Worm (Caenorhabditis elegans) whole organism, mixed stage, embryonic: Measurements from ENCODE around the gene swt-6.
A peak's percentile ranks its signal among the peaks of the same experiment; 100 is the strongest.

Experiments used
- M03D4.4 ChIP-seq: sonication (generic microtip); optimal IDR thresholded peaks from 2 replicates; lab custom pipeline; 2017; ENCODE audit warnings: mild to moderate bottlenecking, missing genetic modification characterization, missing compliant biosample characterization
- bed-3 ChIP-seq: fragments of 200-800 bp; sonication (Bioruptor generic); optimal IDR thresholded peaks from 3 replicates; lab custom pipeline; 2018; ENCODE audit warnings: mild to moderate bottlenecking, missing genetic modification characterization, moderate library complexity, missing compliant biosample characterization
- blmp-1 ChIP-seq: fragments of 150-350 bp; optimal IDR thresholded peaks from 2 replicates; lab custom pipeline; 2014; ENCODE audit warnings: missing biosample characterization, missing genetic modification characterization
- ceh-39 ChIP-seq: fragments of 150-350 bp; optimal IDR thresholded peaks from 2 replicates; lab custom pipeline; 2014; ENCODE audit warnings: missing biosample characterization, missing genetic modification characterization
- ceh-43 ChIP-seq: fragments of 200-800 bp; sonication (Bioruptor generic); optimal IDR thresholded peaks from 2 replicates; lab custom pipeline; 2018; ENCODE audit warnings: mild to moderate bottlenecking, missing genetic modification characterization, moderate library complexity, missing compliant biosample characterization
- ceh-83 ChIP-seq: fragments of 200-800 bp; sonication (Bioruptor generic); optimal IDR thresholded peaks from 2 replicates; lab custom pipeline; 2018; ENCODE audit warnings: mild to moderate bottlenecking, missing genetic modification characterization, missing compliant biosample characterization
- ces-1 ChIP-seq: fragments of 150-350 bp; optimal IDR thresholded peaks from 2 replicates; lab custom pipeline; 2014; ENCODE audit warnings: missing biosample characterization, missing genetic modification reagents, missing genetic modification characterization
- cnd-1 ChIP-seq: fragments of 200-800 bp; sonication (Bioruptor generic); optimal IDR thresholded peaks from 2 replicates; lab custom pipeline; 2018; ENCODE audit warnings: mild to moderate bottlenecking, missing genetic modification characterization, missing compliant biosample characterization
- drap-1 ChIP-seq: fragments of 200-800 bp; sonication (Bioruptor generic); optimal IDR thresholded peaks from 3 replicates; lab custom pipeline; 2018; ENCODE audit warnings: mild to moderate bottlenecking, missing genetic modification characterization, missing compliant biosample characterization
- elt-1 ChIP-seq: sonication (generic microtip); optimal IDR thresholded peaks from 2 replicates; lab custom pipeline; 2017; ENCODE audit warnings: missing genetic modification characterization, mild to moderate bottlenecking, missing compliant biosample characterization, antibody characterized with exemption, moderate library complexity, borderline replicate concordance; ENCODE audit not compliant: insufficient read depth
- elt-3 ChIP-seq: fragments of 150-350 bp; optimal IDR thresholded peaks from 2 replicates; lab custom pipeline; 2014; ENCODE audit warnings: missing biosample characterization, missing genetic modification characterization
- flh-1 ChIP-seq: fragments of 200-800 bp; sonication (Bioruptor generic); optimal IDR thresholded peaks from 2 replicates; lab custom pipeline; 2018; ENCODE audit warnings: mild to moderate bottlenecking, missing genetic modification characterization, moderate library complexity, missing compliant biosample characterization
- ham-2 ChIP-seq: fragments of 200-800 bp; sonication (Bioruptor generic); optimal IDR thresholded peaks from 2 replicates; lab custom pipeline; 2018; ENCODE audit warnings: mild to moderate bottlenecking, missing genetic modification characterization, missing compliant biosample characterization
- hlh-1 ChIP-seq: fragments of 150-350 bp; optimal IDR thresholded peaks from 2 replicates; lab custom pipeline; 2014; ENCODE audit warnings: missing biosample characterization, missing genetic modification reagents, missing genetic modification characterization
- lin-13 ChIP-seq: fragments of 150-350 bp; optimal IDR thresholded peaks from 2 replicates; lab custom pipeline; 2014; ENCODE audit warnings: missing biosample characterization, missing genetic modification characterization
- lin-32 ChIP-seq: fragments of 200-800 bp; sonication (Bioruptor generic); optimal IDR thresholded peaks from 2 replicates; lab custom pipeline; 2018; ENCODE audit warnings: mild to moderate bottlenecking, missing genetic modification characterization, missing compliant biosample characterization
- lsy-2 ChIP-seq: fragments of 150-350 bp; optimal IDR thresholded peaks from 2 replicates; lab custom pipeline; 2014; ENCODE audit warnings: missing biosample characterization, missing genetic modification characterization
- mab-5 ChIP-seq: fragments of 150-350 bp; optimal IDR thresholded peaks from 2 replicates; lab custom pipeline; 2014; ENCODE audit warnings: missing biosample characterization, missing genetic modification characterization
- mep-1 ChIP-seq: fragments of 150-350 bp; optimal IDR thresholded peaks from 2 replicates; lab custom pipeline; 2017; ENCODE audit warnings: missing biosample characterization, missing genetic modification reagents, missing genetic modification characterization, inconsistent platforms
- nhr-12 ChIP-seq: fragments of 150-350 bp; optimal IDR thresholded peaks from 2 replicates; lab custom pipeline; 2014; ENCODE audit warnings: missing biosample characterization, missing genetic modification characterization
- nhr-2 ChIP-seq: fragments of 150-350 bp; optimal IDR thresholded peaks from 2 replicates; lab custom pipeline; 2014; ENCODE audit warnings: missing biosample characterization, missing genetic modification characterization
- nhr-237 ChIP-seq: fragments of 150-350 bp; optimal IDR thresholded peaks from 2 replicates; lab custom pipeline; 2014; ENCODE audit warnings: missing biosample characterization, missing genetic modification characterization
- nhr-28 ChIP-seq: fragments of 150-350 bp; optimal IDR thresholded peaks from 2 replicates; lab custom pipeline; 2014; ENCODE audit warnings: missing biosample characterization, missing genetic modification characterization
- pha-4 ChIP-seq: fragments of 150-350 bp; optimal IDR thresholded peaks from 2 replicates; lab custom pipeline; 2018; ENCODE audit warnings: missing biosample characterization, missing genetic modification reagents, missing genetic modification characterization
- sem-2 ChIP-seq: fragments of 200-800 bp; sonication (Bioruptor generic); optimal IDR thresholded peaks from 2 replicates; lab custom pipeline; 2018; ENCODE audit warnings: mild to moderate bottlenecking, missing genetic modification characterization, missing compliant biosample characterization
- snpc-4 ChIP-seq: fragments of 150-350 bp; optimal IDR thresholded peaks from 2 replicates; lab custom pipeline; 2014; ENCODE audit warnings: missing biosample characterization, missing genetic modification characterization
- tbx-8 ChIP-seq: fragments of 200-800 bp; sonication (Bioruptor generic); optimal IDR thresholded peaks from 2 replicates; lab custom pipeline; 2018; ENCODE audit warnings: mild to moderate bottlenecking, missing genetic modification characterization, moderate library complexity, missing compliant biosample characterization
- unc-120 ChIP-seq: sonication (generic microtip); optimal IDR thresholded peaks from 2 replicates; lab custom pipeline; 2017; ENCODE audit warnings: missing genetic modification characterization, missing compliant biosample characterization; ENCODE audit not compliant: poor library complexity, severe bottlenecking
- unc-62 ChIP-seq: fragments of 150-350 bp; optimal IDR thresholded peaks from 2 replicates; lab custom pipeline; 2014; ENCODE audit warnings: missing biosample characterization, missing genetic modification reagents, missing genetic modification characterization

Gene swt-6

DNA sequence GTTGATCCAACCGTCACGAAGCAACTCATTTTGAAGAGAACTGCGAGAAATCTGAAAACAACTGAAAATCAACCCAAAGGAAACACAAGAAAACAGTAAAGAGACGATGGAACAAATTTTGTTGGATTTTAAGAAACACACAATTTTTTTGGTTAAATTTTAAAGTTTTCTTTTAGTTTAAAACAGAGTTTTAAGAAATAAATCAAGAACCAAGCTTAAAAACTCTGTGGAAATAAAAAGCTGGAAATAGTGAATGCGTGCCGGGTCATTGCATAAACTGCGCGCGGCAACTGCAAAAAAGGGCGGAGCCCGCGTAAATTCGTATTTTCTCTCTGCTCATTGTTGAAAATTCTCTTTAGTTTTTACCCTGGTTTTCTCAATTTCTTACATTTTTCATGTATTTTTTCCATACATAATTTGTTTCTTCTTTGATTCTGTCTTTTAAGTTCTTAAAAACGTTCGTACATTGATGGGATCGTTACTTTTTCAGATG lies 7.8 kb downstream of the swt-6 start, which contains the start of the genes algn-13 and R10D12.13 (continued):
- peak; percentile 60 for TF ChIP-seq ham-2 (GFP tag; lab: Kevin White, UChicago)
- TF ChIP-seq mep-1 (tag; lab: Kevin White, UChicago): peak; percentile 79
- TF ChIP-seq ceh-39 (tag; lab: Kevin White, UChicago): no peak
- peak; percentile 64 for TF ChIP-seq flh-1 (GFP tag; lab: Kevin White, UChicago)
- TF ChIP-seq nhr-12 (tag; lab: Kevin White, UChicago): no peak
- TF ChIP-seq drap-1: peak; percentile 81

DNA sequence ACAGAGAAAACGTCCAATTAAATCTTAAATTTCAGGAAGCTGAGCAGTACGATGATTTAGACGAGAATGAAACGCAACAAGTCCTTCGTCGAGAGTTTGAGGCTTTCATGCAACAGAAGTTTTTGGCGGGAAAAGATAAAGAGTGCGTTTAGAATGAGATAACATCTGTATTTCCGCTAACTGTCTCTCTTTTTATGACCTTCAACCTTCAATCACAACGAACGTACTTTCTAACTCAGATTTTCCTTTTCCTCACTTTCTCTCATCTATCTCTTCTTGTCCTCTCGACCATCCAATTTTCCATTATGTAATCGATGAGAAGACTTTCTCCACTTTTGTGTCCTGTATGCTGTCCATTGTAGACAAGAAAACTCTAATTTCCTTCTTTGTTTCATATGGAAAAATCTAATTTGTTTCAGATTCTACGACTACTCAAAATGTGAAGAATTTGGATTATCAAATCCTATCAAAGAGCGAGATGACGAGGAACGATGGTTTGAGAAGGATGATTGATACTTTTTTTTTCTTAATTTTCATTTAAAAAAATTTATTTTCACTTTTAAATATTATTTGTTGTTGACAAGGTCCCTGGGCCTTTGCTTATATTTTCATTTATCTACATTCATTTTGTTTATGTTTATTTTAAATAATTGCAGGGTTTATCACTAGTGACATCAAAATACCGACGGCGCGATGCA lies 9.3 kb downstream of the swt-6 start, which contains the start of gene sao-1:
Gene sao-1, plus strand, starts transcription at position 648 of the 698 bp plus-strand sequence.
- TF ChIP-seq elt-1 (tag; lab: Kevin White, UChicago): peak; percentile 80
- TF ChIP-seq snpc-4 (tag; lab: Kevin White, UChicago): no peak
- no peak for TF ChIP-seq sem-2 (GFP tag; lab: Kevin White, UChicago)
- no peak for TF ChIP-seq ces-1 (GFP tag; lab: Kevin White, UChicago)
- peak; percentile 79 for TF ChIP-seq blmp-1 (tag; lab: Kevin White, UChicago)
- TF ChIP-seq, all 35 proteins: peak for 2

DNA sequence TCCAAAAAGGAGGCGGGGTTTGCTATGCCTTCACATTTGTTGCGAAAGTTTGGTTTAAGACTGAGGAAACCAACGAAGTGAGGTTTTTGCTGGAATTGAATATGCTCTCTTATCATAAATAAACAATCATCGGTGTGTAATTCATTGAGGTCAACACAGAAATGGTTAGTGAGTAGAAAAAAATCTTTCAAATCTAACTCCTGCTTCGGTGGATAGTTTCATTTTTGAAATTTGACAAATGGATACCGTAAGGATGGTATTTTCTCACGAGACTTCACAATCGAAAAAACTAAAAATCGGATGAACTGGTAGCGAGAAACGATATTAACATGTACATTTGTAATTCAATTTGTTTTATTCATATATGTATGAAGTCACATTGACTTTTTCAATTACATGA lies 26.7 kb downstream of the swt-6 start, which contains the start of gene eol-1:
Gene eol-1, minus strand, starts transcription at position 101 of the 400 bp plus-strand sequence.
- no peak for TF ChIP-seq pha-4 (tag; lab: Kevin White, UChicago)
- no peak for TF ChIP-seq lsy-2 (tag; lab: Kevin White, UChicago)
- TF ChIP-seq ceh-39 (tag; lab: Kevin White, UChicago): no peak
- no peak for TF ChIP-seq tbx-8 (GFP tag; lab: Kevin White, UChicago)
- no peak for TF ChIP-seq M03D4.4
- no peak for TF ChIP-seq lin-32 (GFP tag; lab: Kevin White, UChicago)
- no peak for TF ChIP-seq unc-120 (tag; lab: Kevin White, UChicago)
- no peak for TF ChIP-seq hlh-1 (tag; lab: Kevin White, UChicago)
- TF ChIP-seq nhr-2 (tag; lab: Kevin White, UChicago): no peak
- no peak for TF ChIP-seq flh-1 (GFP tag; lab: Kevin White, UChicago)
- TF ChIP-seq lin-13 (tag; lab: Kevin White, UChicago): no peak
- no peak for TF ChIP-seq nhr-28 (tag; lab: Kevin White, UChicago)
- no peak for TF ChIP-seq elt-3 (tag; lab: Kevin White, UChicago)
- no peak for TF ChIP-seq bed-3 (GFP tag; lab: Kevin White, UChicago)

DNA sequence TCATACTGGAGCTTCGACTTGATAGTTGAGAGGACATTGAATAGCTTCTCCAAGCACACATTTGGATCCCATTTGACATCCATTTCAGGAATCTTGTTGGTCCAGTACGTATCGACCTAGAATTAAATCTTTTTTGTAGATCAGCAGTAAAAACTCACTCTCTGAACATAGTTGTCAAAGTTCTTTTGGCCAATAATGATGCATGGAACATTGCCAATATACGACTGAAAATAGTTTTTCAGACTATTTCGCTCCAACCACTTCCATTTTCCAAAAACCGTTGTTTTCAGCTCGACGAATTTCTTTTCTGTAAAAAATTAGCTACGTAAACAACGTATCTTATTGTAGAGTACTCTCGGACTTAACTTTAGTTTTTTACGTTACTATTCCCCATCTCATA lies 27.5 kb downstream of the swt-6 start:
- TF ChIP-seq nhr-237 (no peak), elt-3 (tag; lab: Kevin White, UChicago) (no peak), ceh-43 (GFP tag; lab: Kevin White, UChicago) (no peak), ham-2 (GFP tag; lab: Kevin White, UChicago) (no peak), cnd-1 (no peak), nhr-28 (tag; lab: Kevin White, UChicago) (no peak), hlh-1 (tag; lab: Kevin White, UChicago) (no peak), lin-32 (GFP tag; lab: Kevin White, UChicago) (no peak), mep-1 (tag; lab: Kevin White, UChicago) (no peak), flh-1 (GFP tag; lab: Kevin White, UChicago) (no peak), elt-1 (tag; lab: Kevin White, UChicago) (no peak), nhr-12 (tag; lab: Kevin White, UChicago) (no peak), snpc-4 (tag; lab: Kevin White, UChicago) (no peak), mab-5 (tag; lab: Kevin White, UChicago) (no peak), unc-62 (GFP tag; lab: Kevin White, UChicago) (no peak)

DNA sequence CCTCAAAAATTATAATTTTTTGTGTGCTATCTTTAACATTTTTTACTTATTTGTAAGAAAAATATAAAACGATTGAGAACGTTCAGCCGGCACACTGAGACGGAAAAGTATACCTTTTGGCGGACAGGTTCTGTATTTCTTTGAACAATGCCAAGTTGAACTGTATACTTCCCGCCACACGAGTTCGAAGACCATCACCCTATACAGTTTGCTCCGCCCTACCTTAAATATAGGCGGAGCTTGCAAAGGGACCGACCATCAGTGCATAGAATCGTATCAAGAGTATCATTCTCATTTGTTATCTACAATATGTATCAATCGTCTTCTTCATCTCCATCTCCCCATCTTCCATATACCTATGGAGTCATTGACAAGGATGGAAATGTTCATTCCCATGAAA lies 30.7 kb downstream of the swt-6 start, which contains the start of gene end-1:
Gene end-1, plus strand, starts transcription at position 301 of the 400 bp plus-strand sequence.
- TF ChIP-seq ceh-83 (no peak), blmp-1 (tag; lab: Kevin White, UChicago) (no peak), unc-62 (GFP tag; lab: Kevin White, UChicago) (no peak), sem-2 (GFP tag; lab: Kevin White, UChicago) (no peak), nhr-28 (tag; lab: Kevin White, UChicago) (no peak), lin-32 (GFP tag; lab: Kevin White, UChicago) (no peak)
